Worm (Caenorhabditis elegans): Measurements from ENCODE around the gene C04B4.4.

ce11 chrX:12288254-12288653 is 2.4 kb upstream of the C04B4.4 start, which contains the start of gene C04B4.5:
- TF ChIP-seq lin-15B (tag; optimal IDR thresholded peaks at IDR 0.05) (no peak), snpc-4 (tag; optimal IDR thresholded peaks at IDR 0.05) (no peak)
